Worm (Caenorhabditis elegans): Measurements from ENCODE around the gene F43D2.7.

DNA sequence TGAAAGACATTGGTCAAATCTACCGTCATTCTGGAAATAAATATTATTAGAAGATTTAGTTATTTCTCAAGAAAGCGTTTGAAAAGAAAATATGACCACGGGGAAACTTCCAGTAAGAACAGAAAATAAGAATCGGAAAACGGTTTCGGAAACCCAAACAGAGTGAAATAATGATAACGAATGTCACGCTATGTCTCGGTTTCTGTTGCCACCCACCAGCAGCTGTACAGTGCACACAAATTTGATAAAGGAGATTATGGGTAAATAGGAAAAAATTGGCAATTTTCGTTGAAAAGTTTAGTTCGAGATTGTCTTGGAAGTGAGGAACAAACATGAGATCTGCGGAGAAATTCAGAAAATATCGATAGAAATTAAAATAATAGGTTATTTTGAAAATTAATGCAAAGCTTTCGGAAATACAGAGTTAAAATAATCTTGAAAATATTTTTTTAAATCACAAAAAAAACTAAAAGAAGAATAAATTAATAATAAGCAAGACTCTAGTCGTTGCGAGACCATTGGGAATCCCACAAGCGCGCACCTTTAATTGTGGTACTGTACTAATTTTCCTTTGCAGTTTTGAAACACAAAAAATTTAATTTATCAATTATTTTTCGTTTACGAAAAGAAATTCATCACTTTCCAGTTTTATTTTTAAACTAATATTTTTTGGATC is 42.8 kb downstream of the F43D2.7 start, which contains the start of gene pes-9:
- no peak for TF ChIP-seq him-1 (tag; optimal IDR thresholded peaks at IDR 0.05)
- TF ChIP-seq dao-5 (tag; optimal IDR thresholded peaks at IDR 0.05) = no peak
- no peak for TF ChIP-seq W03F9.2 (tag; optimal IDR thresholded peaks at IDR 0.05)

Data from whole organism, L4/young adult.